Fruit fly (Drosophila melanogaster) whole organism, embryonic: Measurements from ENCODE around the gene Piezo.

Experiments used
- Ada2b ChIP-seq: fragments of 200-800 bp; sonication (Bioruptor generic); IDR thresholded peaks from 2 replicates; pipeline ENCODE4 v1.3.6; 2022; ENCODE audit warnings: missing biosample characterization, missing genetic modification characterization
- Awh ChIP-seq: fragments of 200-800 bp; sonication (Bioruptor generic); IDR thresholded peaks from 2 replicates; pipeline ENCODE4, ENCODE4 v1.3.6; 2022; ENCODE audit warnings: missing biosample characterization, missing genetic modification characterization
- Blimp-1 ChIP-seq: fragments of 200-800 bp; sonication (Bioruptor generic); optimal IDR thresholded peaks from 3 replicates; lab custom pipeline; 2018; ENCODE audit warnings: missing biosample characterization, missing genetic modification characterization, mild to moderate bottlenecking, moderate library complexity, missing genetic modification reagents
- CG10147 ChIP-seq: fragments of 200-800 bp; sonication (Bioruptor generic); optimal IDR thresholded peaks from 2 replicates; lab custom pipeline; 2019; ENCODE audit warnings: missing biosample characterization, mild to moderate bottlenecking, missing genetic modification characterization, moderate library complexity
- CG10274 ChIP-seq: fragments of 200-800 bp; sonication (Bioruptor generic); optimal IDR thresholded peaks from 3 replicates; lab custom pipeline; 2017; ENCODE audit warnings: missing biosample characterization, mild to moderate bottlenecking, missing genetic modification characterization
- CG10462 ChIP-seq: fragments of 200-800 bp; sonication (Bioruptor generic); optimal IDR thresholded peaks from 2 replicates; lab custom pipeline; 2016; ENCODE audit warnings: missing biosample characterization, missing genetic modification characterization
- CG12659 ChIP-seq: fragments of 200-800 bp; sonication (Bioruptor generic); optimal IDR thresholded peaks from 3 replicates; lab custom pipeline; 2017; ENCODE audit warnings: mild to moderate bottlenecking, missing biosample characterization, missing genetic modification reagents, missing genetic modification characterization
- CG14710 ChIP-seq: fragments of 200-800 bp; sonication (Bioruptor generic); optimal IDR thresholded peaks from 3 replicates; lab custom pipeline; 2019; ENCODE audit warnings: missing biosample characterization, mild to moderate bottlenecking, missing genetic modification characterization, moderate library complexity
- CG15011 ChIP-seq: fragments of 200-800 bp; sonication (Bioruptor generic); optimal IDR thresholded peaks from 3 replicates; lab custom pipeline; 2018; ENCODE audit warnings: missing biosample characterization, mild to moderate bottlenecking, missing genetic modification characterization
- CG15269 ChIP-seq: fragments of 200-800 bp; sonication (Bioruptor generic); optimal IDR thresholded peaks from 2 replicates; lab custom pipeline; 2018; ENCODE audit warnings: missing biosample characterization, mild to moderate bottlenecking, missing genetic modification characterization, moderate library complexity
- CG17186 ChIP-seq: fragments of 200-800 bp; sonication (Bioruptor generic); optimal IDR thresholded peaks from 3 replicates; lab custom pipeline; 2017; ENCODE audit warnings: missing biosample characterization, missing genetic modification reagents, missing genetic modification characterization
- CG17802 ChIP-seq: fragments of 200-800 bp; sonication (Bioruptor generic); optimal IDR thresholded peaks from 2 replicates; lab custom pipeline; 2018; ENCODE audit warnings: missing biosample characterization, mild to moderate bottlenecking, missing genetic modification characterization, moderate library complexity
- CG2875 ChIP-seq: fragments of 200-800 bp; sonication (Bioruptor generic); optimal IDR thresholded peaks from 2 replicates; lab custom pipeline; 2017; ENCODE audit warnings: missing biosample characterization, mild to moderate bottlenecking, missing genetic modification characterization, missing genetic modification reagents
- CG30020 ChIP-seq: fragments of 200-800 bp; optimal IDR thresholded peaks from 2 replicates; lab custom pipeline; 2019; ENCODE audit warnings: missing biosample characterization, mild to moderate bottlenecking, missing genetic modification characterization, moderate library complexity
- CG31441 ChIP-seq: fragments of 200-800 bp; sonication (Bioruptor generic); IDR thresholded peaks from 2 replicates; pipeline ENCODE4 v1.3.6; 2022; ENCODE audit warnings: missing biosample characterization, missing genetic modification characterization
- CG7357 ChIP-seq: fragments of 200-800 bp; sonication (Bioruptor generic); IDR thresholded peaks from 3 replicates; pipeline ENCODE4 v1.3.6; 2022; ENCODE audit warnings: missing biosample characterization, missing genetic modification characterization
- CG8924 ChIP-seq: fragments of 200-800 bp; optimal IDR thresholded peaks from 3 replicates; lab custom pipeline; 2019; ENCODE audit warnings: missing biosample characterization, mild to moderate bottlenecking, missing genetic modification characterization, moderate library complexity
- CG9932 ChIP-seq: fragments of 200-800 bp; sonication (Bioruptor generic); IDR thresholded peaks from 2 replicates; pipeline ENCODE4 v1.3.6; 2022; ENCODE audit warnings: missing biosample characterization, missing genetic modification characterization
- D19A ChIP-seq: fragments of 200-800 bp; optimal IDR thresholded peaks from 3 replicates; lab custom pipeline; 2019; ENCODE audit warnings: missing biosample characterization, mild to moderate bottlenecking, missing genetic modification characterization, moderate library complexity
- HLH54F ChIP-seq: fragments of 200-800 bp; sonication (Bioruptor generic); optimal IDR thresholded peaks from 3 replicates; lab custom pipeline; 2016; ENCODE audit warnings: missing biosample characterization, missing genetic modification characterization
- Hr3 ChIP-seq: fragments of 200-800 bp; sonication (Bioruptor generic); optimal IDR thresholded peaks from 3 replicates; lab custom pipeline; 2016; ENCODE audit warnings: missing biosample characterization, missing genetic modification characterization
- Hr39 ChIP-seq: fragments of >200 bp; optimal IDR thresholded peaks from 2 replicates; lab custom pipeline; 2017
- MESR4 ChIP-seq: fragments of 200-800 bp; sonication (Bioruptor generic); optimal IDR thresholded peaks from 2 replicates; lab custom pipeline; 2018; ENCODE audit warnings: missing biosample characterization, mild to moderate bottlenecking, missing genetic modification characterization, moderate library complexity
- Med ChIP-seq: fragments of 200-800 bp; sonication (Bioruptor generic); peaks from one replicate; lab custom pipeline; 2016; ENCODE audit warnings: missing biosample characterization, missing genetic modification characterization, mild to moderate bottlenecking, inconsistent platforms, moderate library complexity
- Oaz ChIP-seq: fragments of 200-800 bp; sonication (Bioruptor generic); IDR thresholded peaks from 2 replicates; pipeline ENCODE4 v1.3.6; 2022; ENCODE audit warnings: missing biosample characterization, missing genetic modification characterization
- Sox100B ChIP-seq: fragments of 200-800 bp; sonication (Bioruptor generic); optimal IDR thresholded peaks from 3 replicates; lab custom pipeline; 2018; ENCODE audit warnings: missing biosample characterization, mild to moderate bottlenecking, missing genetic modification characterization
- Vsx1 ChIP-seq: fragments of 200-800 bp; sonication (Bioruptor generic); optimal IDR thresholded peaks from 2 replicates; lab custom pipeline; 2017; ENCODE audit warnings: missing biosample characterization, mild to moderate bottlenecking, missing genetic modification characterization, missing genetic modification reagents
- YL-1 ChIP-seq: fragments of 200-800 bp; sonication (Bioruptor generic); optimal IDR thresholded peaks from 3 replicates; lab custom pipeline; 2017; ENCODE audit warnings: missing biosample characterization, mild to moderate bottlenecking, missing genetic modification characterization
- da ChIP-seq: fragments of 200-800 bp; sonication (Bioruptor generic); optimal IDR thresholded peaks from 2 replicates; lab custom pipeline; 2016; ENCODE audit warnings: missing biosample characterization, missing genetic modification characterization
- dan ChIP-seq: fragments of 200-800 bp; sonication (Bioruptor generic); IDR thresholded peaks from 2 replicates; pipeline ENCODE4 v1.3.6; 2022; ENCODE audit warnings: missing biosample characterization, missing genetic modification characterization
- dati ChIP-seq: fragments of 200-800 bp; sonication (Bioruptor generic); IDR thresholded peaks from 2 replicates; pipeline ENCODE4 v1.3.6; 2022; ENCODE audit warnings: missing biosample characterization, missing genetic modification characterization
- disco-r ChIP-seq: fragments of 200-800 bp; sonication (Bioruptor generic); optimal IDR thresholded peaks from 2 replicates; lab custom pipeline; 2016; ENCODE audit warnings: missing biosample characterization, missing genetic modification characterization
- fd96Cb ChIP-seq: fragments of 200-800 bp; sonication (Bioruptor generic); optimal IDR thresholded peaks from 2 replicates; lab custom pipeline; 2018; ENCODE audit warnings: missing biosample characterization, mild to moderate bottlenecking, missing genetic modification characterization, moderate library complexity
- fru ChIP-seq: fragments of >200 bp; optimal IDR thresholded peaks from 2 replicates; lab custom pipeline; 2017
- gem ChIP-seq: fragments of 200-800 bp; sonication (Bioruptor generic); optimal IDR thresholded peaks from 2 replicates; lab custom pipeline; 2019; ENCODE audit warnings: missing biosample characterization, mild to moderate bottlenecking, missing genetic modification characterization, moderate library complexity
- gsb ChIP-seq: fragments of 200-800 bp; sonication (Bioruptor generic); IDR thresholded peaks from 2 replicates; pipeline ENCODE4 v1.3.6; 2022; ENCODE audit warnings: missing biosample characterization, missing genetic modification characterization
- ham ChIP-seq: fragments of 200-800 bp; sonication (Bioruptor generic); IDR thresholded peaks from 2 replicates; pipeline ENCODE4 v1.3.6; 2022; ENCODE audit warnings: missing biosample characterization, missing genetic modification characterization
- inv ChIP-seq: fragments of 200-800 bp; sonication (Bioruptor generic); IDR thresholded peaks from 2 replicates; pipeline ENCODE4 v1.3.6; 2022; ENCODE audit warnings: missing biosample characterization, missing genetic modification characterization; ENCODE audit not compliant: partially characterized antibody
- lmd ChIP-seq: fragments of 200-800 bp; sonication (Bioruptor generic); IDR thresholded peaks from 2 replicates; pipeline ENCODE4 v1.3.6; 2022; ENCODE audit warnings: missing biosample characterization, missing genetic modification characterization
- nom ChIP-seq: fragments of 200-800 bp; sonication (Bioruptor generic); optimal IDR thresholded peaks from 2 replicates; lab custom pipeline; 2017; ENCODE audit warnings: missing biosample characterization, missing genetic modification characterization, mild to moderate bottlenecking, moderate library complexity, missing genetic modification reagents
- phol ChIP-seq: fragments of 200-800 bp; sonication (Bioruptor generic); optimal IDR thresholded peaks from 3 replicates; lab custom pipeline; 2018; ENCODE audit warnings: missing biosample characterization, mild to moderate bottlenecking, missing genetic modification characterization, moderate library complexity
- pnt ChIP-seq: fragments of 200-800 bp; sonication (Bioruptor generic); optimal IDR thresholded peaks from 3 replicates; lab custom pipeline; 2016; ENCODE audit warnings: missing biosample characterization, missing genetic modification characterization
- ranshi ChIP-seq: fragments of 200-800 bp; sonication (Bioruptor generic); IDR thresholded peaks from 2 replicates; pipeline ENCODE4 v1.3.6; 2022; ENCODE audit warnings: missing biosample characterization, missing genetic modification characterization
- salm ChIP-seq: fragments of 200-800 bp; sonication (Bioruptor generic); optimal IDR thresholded peaks from 2 replicates; lab custom pipeline; 2018; ENCODE audit warnings: missing biosample characterization, mild to moderate bottlenecking, missing genetic modification characterization
- sens ChIP-seq: fragments of 200-800 bp; sonication (Bioruptor generic); peaks from one replicate; lab custom pipeline; 2016; ENCODE audit warnings: missing biosample characterization, missing genetic modification characterization
- sima ChIP-seq: fragments of 200-800 bp; sonication (Bioruptor generic); optimal IDR thresholded peaks from 2 replicates; lab custom pipeline; 2016; ENCODE audit warnings: missing biosample characterization, missing genetic modification characterization
- vvl ChIP-seq: fragments of 200-800 bp; sonication (Bioruptor generic); IDR thresholded peaks from 2 replicates; pipeline ENCODE4 v1.3.6; 2022; ENCODE audit warnings: missing biosample characterization, missing genetic modification characterization
- wdn ChIP-seq: fragments of 200-800 bp; sonication (Bioruptor generic); IDR thresholded peaks from 2 replicates; pipeline ENCODE4 v1.3.6; 2022; ENCODE audit warnings: missing biosample characterization, missing genetic modification characterization
- zen2 ChIP-seq: fragments of 200-800 bp; sonication (Bioruptor generic); IDR thresholded peaks from 3 replicates; pipeline ENCODE4 v1.3.6; 2022; ENCODE audit warnings: missing biosample characterization, missing genetic modification characterization; ENCODE audit not compliant: partially characterized antibody

Piezo gene

DNA sequence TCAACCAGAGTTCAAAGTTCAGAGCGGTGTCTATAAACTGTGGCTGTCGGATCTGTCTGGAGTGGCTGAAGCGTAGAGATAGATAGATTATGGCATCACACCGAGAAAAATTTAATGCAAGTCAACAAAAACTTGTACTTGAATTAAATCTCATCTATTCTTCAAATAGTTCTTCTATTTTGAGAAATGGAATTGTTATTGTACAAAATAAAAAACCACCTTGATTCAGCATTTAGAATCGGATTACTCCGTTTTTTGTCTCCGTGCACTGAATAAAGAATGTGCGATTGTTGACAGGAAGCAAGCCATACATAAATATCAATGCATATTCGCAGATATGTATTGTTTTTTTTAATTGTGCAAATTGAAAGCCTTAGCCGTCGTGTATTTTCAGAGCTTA, 66.8 kb downstream of the Piezo start (continued):
- TF ChIP-seq nom (GFP tag; lab: Kevin White, UChicago) (peak; percentile 11), D19A (tag; lab: Kevin White, UChicago) (no peak), inv (GFP tag; lab: Robert Waterston, UW) (no peak)

DNA sequence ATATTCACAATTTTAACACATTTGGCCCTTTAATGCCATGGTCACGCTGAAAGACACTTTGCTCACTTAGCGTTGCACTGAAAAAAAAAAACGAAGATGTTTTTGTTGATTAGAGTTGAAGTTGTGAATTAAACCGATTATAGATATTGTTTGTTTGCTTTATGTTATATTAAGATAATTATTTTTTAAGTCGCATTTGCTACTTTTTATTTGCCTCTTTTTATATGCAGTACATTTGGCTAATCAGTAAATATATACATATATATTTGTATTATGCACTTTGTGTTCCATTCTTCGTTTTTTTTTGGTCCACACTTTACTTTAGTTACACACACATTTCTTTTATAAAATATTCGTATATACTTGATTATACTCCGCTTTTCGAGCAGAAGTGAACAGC, 67.4 kb downstream of the Piezo start:
- TF ChIP-seq Blimp-1 (GFP tag; lab: Kevin White, UChicago): peak; percentile 7
- TF ChIP-seq Oaz (GFP tag; lab: Robert Waterston, UW): no peak
- peak; percentile 15 for TF ChIP-seq gem (tag; lab: Kevin White, UChicago)
- no peak for TF ChIP-seq ham (GFP tag; lab: Robert Waterston, UW)
- peak; percentile 4 for TF ChIP-seq phol

- TF ChIP-seq sima (no peak), CG2875 (no peak), da (GFP tag; lab: Kevin White, UChicago) (no peak), CG7357 (no peak), CG10147 (GFP tag; lab: Kevin White, UChicago) (no peak), Hr3 (GFP tag; lab: Kevin White, UChicago) (no peak), HLH54F (GFP tag; lab: Kevin White, UChicago) (no peak), Med (peak; percentile 66), CG8924 (tag; lab: Kevin White, UChicago) (no peak), CG14710 (no peak), fru (no peak), fd96Cb (tag; lab: Kevin White, UChicago) (peak; percentile 7), CG31441 (no peak), lmd (no peak), CG17802 (tag; lab: Kevin White, UChicago) (no peak), dati (GFP tag; lab: Robert Waterston, UW) (no peak), CG15269 (tag; lab: Kevin White, UChicago) (no peak), Awh (no peak), phol (peak; percentile 30), MESR4 (GFP tag; lab: Kevin White, UChicago) (no peak), YL-1 (no peak), sens (GFP tag; lab: Kevin White, UChicago) (peak; percentile 58), CG30020 (no peak), ranshi (GFP tag; lab: Robert Waterston, UW) (no peak), CG15011 (GFP tag; lab: Kevin White, UChicago) (no peak), CG12659 (no peak), pnt (GFP tag; lab: Kevin White, UChicago) (no peak), zen2 (GFP tag; lab: Robert Waterston, UW) (no peak), salm (tag; lab: Kevin White, UChicago) (no peak), wdn (GFP tag; lab: Robert Waterston, UW) (no peak), CG10274 (no peak), gsb (no peak), CG9932 (no peak), Ada2b (GFP tag; lab: Robert Waterston, UW) (0 out of 2 replicates have a peak, but pooled peaks have one; percentile 24), CG10462 (no peak), Sox100B (GFP tag; lab: Kevin White, UChicago) (no peak), disco-r (GFP tag; lab: Kevin White, UChicago) (no peak), vvl (GFP tag; lab: Robert Waterston, UW) (no peak), Hr39 (lab: Kevin White, UChicago) (no peak), CG17186 (no peak), Vsx1 (no peak), dan (GFP tag; lab: Robert Waterston, UW) (no peak), inv (GFP tag; lab: Robert Waterston, UW) (no peak)
These were observed 69.5 kb downstream of the Piezo start for dm6 chr2L:8232389-8232788.
